Worm (Caenorhabditis elegans) whole organism, L2 larva: ENCODE measurements around the gene F34D10.9.

Source experiments
- F13H6.1 ChIP-seq: sonication (generic microtip); optimal IDR thresholded peaks from 2 replicates; lab custom pipeline; 2016; ENCODE audit warnings: missing genetic modification characterization, missing compliant biosample characterization
- Y55F3AM.14 ChIP-seq: fragments of 200-800 bp; sonication (Bioruptor generic); optimal IDR thresholded peaks from 2 replicates; lab custom pipeline; 2018; ENCODE audit warnings: mild to moderate bottlenecking, missing genetic modification characterization, missing compliant biosample characterization
- dmd-4 ChIP-seq: sonication (generic microtip); optimal IDR thresholded peaks from 2 replicates; lab custom pipeline; 2017; ENCODE audit warnings: missing biosample characterization, missing genetic modification characterization
- fos-1 ChIP-seq: fragments of 150-350 bp; optimal IDR thresholded peaks from 2 replicates; lab custom pipeline; 2014; ENCODE audit warnings: missing biosample characterization, missing genetic modification characterization
- nhr-237 ChIP-seq: fragments of 150-350 bp; optimal IDR thresholded peaks from 2 replicates; lab custom pipeline; 2014; ENCODE audit warnings: missing biosample characterization, missing genetic modification characterization

ce11 chrIII:3743367-3743766 is 13.9 kb upstream of the F34D10.9 start:
- TF ChIP-seq fos-1, result no peak
- TF ChIP-seq dmd-4 (tag; lab: Kevin White, UChicago), result no peak
- TF ChIP-seq Y55F3AM.14 (GFP tag; lab: Kevin White, UChicago), result no peak
- TF ChIP-seq nhr-237 (tag; lab: Kevin White, UChicago), result no peak
- TF ChIP-seq F13H6.1 (tag; lab: Kevin White, UChicago), result no peak
